Fruit fly (Drosophila melanogaster) whole organism, embryonic: ENCODE results near the gene prt.
A peak's percentile ranks its signal among the peaks of the same experiment; 100 is the strongest.

Experiments
- Atf3 ChIP-seq: fragments of 200-800 bp; sonication (Bioruptor generic); optimal IDR thresholded peaks from 3 replicates; lab custom pipeline; 2016; ENCODE audit warnings: missing biosample characterization, missing genetic modification characterization
- Blimp-1 ChIP-seq: fragments of 200-800 bp; sonication (Bioruptor generic); optimal IDR thresholded peaks from 3 replicates; lab custom pipeline; 2018; ENCODE audit warnings: missing biosample characterization, missing genetic modification characterization, mild to moderate bottlenecking, moderate library complexity, missing genetic modification reagents
- CG1024 ChIP-seq: fragments of 200-800 bp; sonication (Bioruptor generic); IDR thresholded peaks from 2 replicates; pipeline ENCODE4 v1.3.6; 2022; ENCODE audit warnings: missing biosample characterization, missing genetic modification characterization
- CG10267 ChIP-seq: fragments of 200-800 bp; sonication (Bioruptor generic); optimal IDR thresholded peaks from 2 replicates; lab custom pipeline; 2018; ENCODE audit warnings: missing biosample characterization, mild to moderate bottlenecking, missing genetic modification characterization, moderate library complexity
- CG12155 ChIP-seq: fragments of 200-800 bp; sonication (Bioruptor generic); optimal IDR thresholded peaks from 3 replicates; lab custom pipeline; 2016; ENCODE audit warnings: missing biosample characterization, missing genetic modification characterization
- CG12942 ChIP-seq: fragments of 200-800 bp; sonication (Bioruptor generic); optimal IDR thresholded peaks from 3 replicates; lab custom pipeline; 2016; ENCODE audit warnings: missing biosample characterization, missing genetic modification characterization
- CG1603 ChIP-seq: fragments of 200-800 bp; sonication (Bioruptor generic); optimal IDR thresholded peaks from 2 replicates; lab custom pipeline; 2019; ENCODE audit warnings: missing biosample characterization, mild to moderate bottlenecking, missing genetic modification characterization, moderate library complexity
- CG16815 ChIP-seq: fragments of 200-800 bp; sonication (Bioruptor generic); optimal IDR thresholded peaks from 3 replicates; lab custom pipeline; 2017; ENCODE audit warnings: missing biosample characterization, mild to moderate bottlenecking, missing genetic modification characterization
- CG17328 ChIP-seq: fragments of 200-800 bp; sonication (Bioruptor generic); IDR thresholded peaks from 2 replicates; pipeline ENCODE4 v1.3.6; 2022; ENCODE audit warnings: missing biosample characterization, missing genetic modification characterization
- CG17359 ChIP-seq: fragments of 200-800 bp; sonication (Bioruptor generic); optimal IDR thresholded peaks from 3 replicates; lab custom pipeline; 2018; ENCODE audit warnings: missing biosample characterization, mild to moderate bottlenecking, missing genetic modification characterization, moderate library complexity
- CG18764 ChIP-seq: fragments of 200-800 bp; sonication (Bioruptor generic); optimal IDR thresholded peaks from 3 replicates; lab custom pipeline; 2016; ENCODE audit warnings: missing biosample characterization, missing genetic modification characterization
- CG3065 ChIP-seq: fragments of 200-800 bp; sonication (Bioruptor generic); optimal IDR thresholded peaks from 2 replicates; lab custom pipeline; 2016; ENCODE audit warnings: missing biosample characterization, missing genetic modification characterization
- CG32772 ChIP-seq: fragments of 200-800 bp; sonication (Bioruptor generic); IDR thresholded peaks from 2 replicates; pipeline ENCODE4 v1.3.6; 2022; ENCODE audit warnings: missing biosample characterization, missing genetic modification characterization
- CG34422 ChIP-seq: fragments of 200-800 bp; sonication (Bioruptor generic); IDR thresholded peaks from 3 replicates; pipeline ENCODE4 v1.3.6; 2022; ENCODE audit warnings: missing biosample characterization, missing genetic modification characterization
- CG3726 ChIP-seq: fragments of 200-800 bp; sonication (Bioruptor generic); IDR thresholded peaks from 3 replicates; pipeline ENCODE4, ENCODE4 v1.3.6; 2022; ENCODE audit warnings: missing biosample characterization, missing genetic modification characterization
- CG4282 ChIP-seq: fragments of 200-800 bp; sonication (Bioruptor generic); optimal IDR thresholded peaks from 2 replicates; lab custom pipeline; 2016; ENCODE audit warnings: missing biosample characterization, missing genetic modification characterization
- CG4328 ChIP-seq: fragments of 200-800 bp; sonication (Bioruptor generic); optimal IDR thresholded peaks from 3 replicates; lab custom pipeline; 2017; ENCODE audit warnings: missing biosample characterization, missing genetic modification reagents, missing genetic modification characterization
- CG6854 ChIP-seq: fragments of 200-800 bp; sonication (Bioruptor generic); optimal IDR thresholded peaks from 3 replicates; lab custom pipeline; 2017; ENCODE audit warnings: missing biosample characterization, mild to moderate bottlenecking, missing genetic modification characterization
- CG7372 ChIP-seq: fragments of 200-800 bp; sonication (Bioruptor generic); IDR thresholded peaks from 2 replicates; pipeline ENCODE4 v1.3.6; 2022; ENCODE audit warnings: missing biosample characterization, missing genetic modification characterization
- CG8388 ChIP-seq: fragments of 200-800 bp; sonication (Bioruptor generic); optimal IDR thresholded peaks from 2 replicates; lab custom pipeline; 2019; ENCODE audit warnings: missing biosample characterization, mild to moderate bottlenecking, missing genetic modification characterization, moderate library complexity
- Dip2 ChIP-seq: fragments of 200-800 bp; sonication (Bioruptor generic); IDR thresholded peaks from 2 replicates; pipeline ENCODE4 v1.3.6; 2022; ENCODE audit warnings: missing biosample characterization, missing genetic modification characterization
- Doc3 ChIP-seq: fragments of 200-800 bp; sonication (Bioruptor generic); IDR thresholded peaks from 3 replicates; pipeline ENCODE4 v1.3.6; 2022; ENCODE audit warnings: missing biosample characterization, missing genetic modification characterization; ENCODE audit not compliant: partially characterized antibody
- E2f1 ChIP-seq: fragments of 200-800 bp; sonication (Bioruptor generic); IDR thresholded peaks from 2 replicates; pipeline ENCODE4 v1.3.6; 2022; ENCODE audit warnings: missing biosample characterization, missing genetic modification characterization
- Eip74EF ChIP-seq, 2 experiments: fragments of 200-800 bp in 1 of 2; fragments of >200 bp in 1 of 2; sonication (Bioruptor generic) in 1 of 2; optimal IDR thresholded peaks; 2 replicates each; lab custom pipeline; 2017 to 2019; ENCODE audit warnings: missing biosample characterization in 2 of 2, missing genetic modification characterization in 2 of 2, mild to moderate bottlenecking in 1 of 2, moderate library complexity in 1 of 2
- HLH4C ChIP-seq: fragments of 200-800 bp; sonication (Bioruptor generic); IDR thresholded peaks from 3 replicates; pipeline ENCODE4 v1.3.6; 2022; ENCODE audit warnings: missing biosample characterization, missing genetic modification characterization; ENCODE audit not compliant: partially characterized antibody
- Hand ChIP-seq: fragments of 200-800 bp; sonication (Bioruptor generic); optimal IDR thresholded peaks from 2 replicates; lab custom pipeline; 2017; ENCODE audit warnings: mild to moderate bottlenecking, missing biosample characterization, missing genetic modification reagents, missing genetic modification characterization
- HmgZ ChIP-seq: fragments of 200-800 bp; sonication (Bioruptor generic); optimal IDR thresholded peaks from 2 replicates; lab custom pipeline; 2018; ENCODE audit warnings: missing biosample characterization, mild to moderate bottlenecking, missing genetic modification characterization
- Hr3 ChIP-seq: fragments of 200-800 bp; sonication (Bioruptor generic); optimal IDR thresholded peaks from 3 replicates; lab custom pipeline; 2016; ENCODE audit warnings: missing biosample characterization, missing genetic modification characterization
- Oli ChIP-seq: fragments of 200-800 bp; sonication (Bioruptor generic); optimal IDR thresholded peaks from 2 replicates; lab custom pipeline; 2018; ENCODE audit warnings: missing biosample characterization, mild to moderate bottlenecking, missing genetic modification characterization, moderate library complexity
- Taf1 ChIP-seq: fragments of 200-800 bp; sonication (Bioruptor generic); IDR thresholded peaks from 2 replicates; pipeline ENCODE4 v1.3.6; 2022; ENCODE audit warnings: missing biosample characterization, missing genetic modification characterization
- abd-A ChIP-seq: fragments of 200-800 bp; sonication (Bioruptor generic); optimal IDR thresholded peaks from 3 replicates; lab custom pipeline; 2019; ENCODE audit warnings: missing biosample characterization, mild to moderate bottlenecking, missing genetic modification characterization, moderate library complexity
- bsh ChIP-seq, 2 experiments: fragments of 200-800 bp; sonication (Bioruptor generic); optimal IDR thresholded peaks; 2 replicates each; lab custom pipeline; 2017 to 2018; ENCODE audit warnings: mild to moderate bottlenecking in 2 of 2, missing biosample characterization in 2 of 2, missing genetic modification characterization in 2 of 2, moderate library complexity in 1 of 2
- chif ChIP-seq, 2 experiments: fragments of 200-800 bp; sonication (Bioruptor generic); optimal IDR thresholded peaks; 3 replicates each; lab custom pipeline; 2016; ENCODE audit warnings: missing biosample characterization in 2 of 2, missing genetic modification characterization in 2 of 2
- crp ChIP-seq, 2 experiments: fragments of 200-800 bp; sonication (Bioruptor generic); optimal IDR thresholded peaks; 2 replicates in 1 of 2; 3 replicates in 1 of 2; lab custom pipeline; 2017; ENCODE audit warnings: missing biosample characterization in 2 of 2, missing genetic modification characterization in 2 of 2, mild to moderate bottlenecking in 1 of 2, moderate library complexity in 1 of 2
- cwo ChIP-seq: fragments of 200-800 bp; sonication (Bioruptor generic); optimal IDR thresholded peaks from 3 replicates; lab custom pipeline; 2017; ENCODE audit warnings: missing biosample characterization, missing genetic modification characterization, mild to moderate bottlenecking, moderate library complexity, missing genetic modification reagents
- dpn ChIP-seq, 2 experiments: fragments of 200-800 bp; sonication (Bioruptor generic); optimal IDR thresholded peaks; 3 replicates each; lab custom pipeline; 2016; ENCODE audit warnings: missing biosample characterization in 2 of 2, missing genetic modification characterization in 2 of 2
- fd102C ChIP-seq: fragments of 200-800 bp; sonication (Bioruptor generic); optimal IDR thresholded peaks from 2 replicates; lab custom pipeline; 2018; ENCODE audit warnings: missing biosample characterization, mild to moderate bottlenecking, missing genetic modification characterization, moderate library complexity
- kah ChIP-seq: fragments of 200-800 bp; sonication (Bioruptor generic); optimal IDR thresholded peaks from 2 replicates; lab custom pipeline; 2018; ENCODE audit warnings: missing biosample characterization, mild to moderate bottlenecking, missing genetic modification characterization
- lilli ChIP-seq: fragments of 200-800 bp; sonication (Bioruptor generic); optimal IDR thresholded peaks from 3 replicates; lab custom pipeline; 2016; ENCODE audit warnings: missing biosample characterization, missing genetic modification characterization
- nau ChIP-seq: fragments of 200-800 bp; sonication (Bioruptor generic); optimal IDR thresholded peaks from 3 replicates; lab custom pipeline; 2017; ENCODE audit warnings: missing biosample characterization, mild to moderate bottlenecking, missing genetic modification characterization, missing genetic modification reagents
- pum ChIP-seq: fragments of 200-800 bp; sonication (Bioruptor generic); optimal IDR thresholded peaks from 2 replicates; lab custom pipeline; 2016; ENCODE audit warnings: missing biosample characterization, missing genetic modification characterization
- run ChIP-seq: fragments of 200-800 bp; sonication (Bioruptor generic); optimal IDR thresholded peaks from 3 replicates; lab custom pipeline; 2018; ENCODE audit warnings: missing biosample characterization, mild to moderate bottlenecking, missing genetic modification characterization
- sim ChIP-seq: fragments of 200-800 bp; sonication (Bioruptor generic); IDR thresholded peaks from 2 replicates; pipeline ENCODE4 v1.3.6; 2022; ENCODE audit warnings: missing biosample characterization, missing genetic modification characterization
- sisA ChIP-seq: fragments of 200-800 bp; sonication (Bioruptor generic); IDR thresholded peaks from 2 replicates; pipeline ENCODE4 v1.3.6; 2022; ENCODE audit warnings: missing biosample characterization, missing genetic modification characterization
- sqz ChIP-seq: fragments of 200-800 bp; sonication (Bioruptor generic); optimal IDR thresholded peaks from 3 replicates; lab custom pipeline; 2018; ENCODE audit warnings: missing biosample characterization, mild to moderate bottlenecking, missing genetic modification characterization
- stc ChIP-seq: fragments of 200-800 bp; sonication (Bioruptor generic); IDR thresholded peaks from 2 replicates; pipeline ENCODE4 v1.3.6; 2022; ENCODE audit warnings: missing biosample characterization, missing genetic modification characterization
- tx ChIP-seq: fragments of 200-800 bp; sonication (Bioruptor generic); optimal IDR thresholded peaks from 2 replicates; lab custom pipeline; 2016; ENCODE audit warnings: missing biosample characterization, missing genetic modification characterization
- vfl ChIP-seq: fragments of 200-800 bp; sonication (Bioruptor generic); optimal IDR thresholded peaks from 2 replicates; lab custom pipeline; 2016; ENCODE audit warnings: missing biosample characterization, missing genetic modification characterization

prt gene

DNA sequence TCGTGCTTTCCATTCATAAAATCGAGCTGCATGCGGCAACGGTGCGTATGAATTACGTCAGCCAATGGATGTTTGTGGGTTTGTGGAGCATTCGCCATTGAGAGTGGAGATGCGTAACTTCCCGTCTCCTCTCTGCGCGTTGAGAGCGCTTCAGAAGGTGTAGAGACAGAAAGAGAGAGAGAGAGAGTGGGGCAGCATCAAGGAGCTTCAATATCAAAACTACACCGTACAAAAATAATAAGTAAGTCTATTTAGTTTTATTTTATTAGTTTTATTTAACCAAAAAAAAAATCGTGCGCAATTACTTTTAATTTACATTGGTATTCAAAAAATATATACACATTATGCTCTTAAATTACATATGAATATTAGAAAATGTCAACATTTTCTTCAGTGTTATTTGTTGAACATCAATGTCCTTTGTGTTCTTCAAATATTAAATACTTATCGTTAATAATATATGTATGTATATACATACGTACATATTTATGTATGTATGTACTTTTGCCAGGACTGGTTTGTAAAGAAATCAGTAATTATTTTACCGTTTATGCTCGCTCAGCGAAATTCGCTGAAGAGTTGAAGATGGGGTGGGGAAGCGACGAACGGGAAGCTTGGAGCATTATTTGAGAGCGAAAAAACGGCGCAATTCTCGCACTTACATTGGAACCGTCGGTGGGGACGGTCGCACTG, 24.0 kb upstream of the prt start, which contains the start of gene CG10365 (continued):
- TF ChIP-seq Blimp-1 (GFP tag; lab: Kevin White, UChicago) (peak; percentile 85), CG3065 (GFP tag; lab: Kevin White, UChicago) (peak; percentile 3), Hr3 (GFP tag; lab: Kevin White, UChicago) (peak; percentile 84), CG4282 (GFP tag; lab: Kevin White, UChicago) (no peak), Doc3 (GFP tag; lab: Robert Waterston, UW) (no peak), run (tag; lab: Kevin White, UChicago) (peak; percentile 79), sim (GFP tag; lab: Robert Waterston, UW) (peak; percentile 64; the same call in 1 of the 2 replicates), CG10267 (tag; lab: Kevin White, UChicago) (peak; percentile 84), tx (GFP tag; lab: Kevin White, UChicago) (no peak), dpn (GFP tag; optimal IDR thresholded peaks at IDR 0.05; lab: Kevin White, UChicago) (peak in 1 of 2 experiments; percentile 86), CG34422 (peak; percentile 76), sisA (peak; percentile 76), Dip2 (GFP tag; lab: Robert Waterston, UW) (no peak), vfl (GFP tag; lab: Kevin White, UChicago) (no peak), CG1024 (GFP tag; lab: Robert Waterston, UW) (peak; percentile 60), cwo (peak; percentile 90), Eip74EF (GFP tag; optimal IDR thresholded peaks at IDR 0.05; lab: Kevin White, UChicago) (peak in 1 of 2 experiments; percentile 93), CG8388 (GFP tag; lab: Kevin White, UChicago) (peak; percentile 90), CG32772 (peak; percentile 85), bsh (GFP tag; optimal IDR thresholded peaks at IDR 0.05; lab: Kevin White, UChicago) (peak; percentile 16 to 77), HmgZ (tag; lab: Kevin White, UChicago) (peak; percentile 80), Taf1 (no peak), kah (GFP tag; lab: Kevin White, UChicago) (peak; percentile 67), CG12942 (GFP tag; lab: Kevin White, UChicago) (peak; percentile 68), Oli (peak; percentile 85), Atf3 (GFP tag; lab: Kevin White, UChicago) (no peak), CG4328 (GFP tag; lab: Kevin White, UChicago) (peak; percentile 58), nau (GFP tag; lab: Kevin White, UChicago) (peak; percentile 83), pum (GFP tag; lab: Kevin White, UChicago) (no peak), crp (GFP tag; optimal IDR thresholded peaks at IDR 0.05; lab: Kevin White, UChicago) (peak in 1 of 2 experiments; percentile 46), CG18764 (peak; percentile 56), CG16815 (peak; percentile 45), fd102C (GFP tag; lab: Kevin White, UChicago) (no peak), abd-A (tag; lab: Kevin White, UChicago) (peak; percentile 68), CG1603 (tag; lab: Kevin White, UChicago) (peak; percentile 46), CG17359 (tag; lab: Kevin White, UChicago) (peak; percentile 93), CG6854 (GFP tag; lab: Kevin White, UChicago) (peak; percentile 91), stc (GFP tag; lab: Robert Waterston, UW) (peak; percentile 90), sqz (GFP tag; lab: Kevin White, UChicago) (peak; percentile 52), chif (GFP tag; optimal IDR thresholded peaks at IDR 0.05; lab: Kevin White, UChicago) (peak in 1 of 2 experiments; percentile 14), lilli (GFP tag; lab: Kevin White, UChicago) (peak; percentile 52), CG3726 (GFP tag; lab: Robert Waterston, UW) (peak; percentile 66; the same call in 1 of the 3 replicates), CG7372 (peak; percentile 56; the same call in 1 of the 2 replicates), HLH4C (GFP tag; lab: Robert Waterston, UW) (no peak), CG12155 (GFP tag; lab: Kevin White, UChicago) (peak; percentile 76), E2f1 (GFP tag; lab: Robert Waterston, UW) (peak; percentile 86), CG17328 (GFP tag; lab: Robert Waterston, UW) (peak; percentile 85), Hand (peak; percentile 88)
